Worm (Caenorhabditis elegans) whole organism, late embryonic: ENCODE measurements around the gene ekl-6.

Experiments used
- C08G9.2 ChIP-seq: sonication (generic microtip); optimal IDR thresholded peaks from 2 replicates; lab custom pipeline; 2016; ENCODE audit warnings: mild to moderate bottlenecking, missing genetic modification characterization, moderate library complexity, missing compliant biosample characterization
- F13H6.1 ChIP-seq: sonication (generic microtip); optimal IDR thresholded peaks from 2 replicates; lab custom pipeline; 2016; ENCODE audit warnings: missing genetic modification characterization, missing compliant biosample characterization
- K02D7.2 ChIP-seq: sonication (generic microtip); optimal IDR thresholded peaks from 2 replicates; lab custom pipeline; 2017; ENCODE audit warnings: mild to moderate bottlenecking, missing genetic modification characterization, missing compliant biosample characterization
- K09A11.1 ChIP-seq: sonication (generic microtip); optimal IDR thresholded peaks from 2 replicates; lab custom pipeline; 2017; ENCODE audit warnings: antibody characterized with exemption, mild to moderate bottlenecking, missing genetic modification characterization, missing compliant biosample characterization; ENCODE audit not compliant: insufficient read depth
- T23F11.4 ChIP-seq: fragments of 200-800 bp; sonication (Bioruptor generic); optimal IDR thresholded peaks from 2 replicates; lab custom pipeline; 2018; ENCODE audit warnings: mild to moderate bottlenecking, missing genetic modification characterization, missing compliant biosample characterization
- Y22D7AL.16 ChIP-seq: sonication (generic microtip); optimal IDR thresholded peaks from 2 replicates; lab custom pipeline; 2016; ENCODE audit warnings: missing genetic modification characterization, missing compliant biosample characterization
- ama-1 ChIP-seq: fragments of 150-350 bp; optimal IDR thresholded peaks from 2 replicates; lab custom pipeline; 2014
- ceh-14 ChIP-seq: sonication (generic microtip); optimal IDR thresholded peaks from 2 replicates; lab custom pipeline; 2016; ENCODE audit warnings: missing genotype, missing genetic modification characterization, missing compliant biosample characterization
- ceh-19 ChIP-seq: fragments of 200-800 bp; sonication (Bioruptor generic); optimal IDR thresholded peaks from 2 replicates; lab custom pipeline; 2018; ENCODE audit warnings: mild to moderate bottlenecking, missing genetic modification characterization, missing compliant biosample characterization
- ceh-2 ChIP-seq: sonication (generic microtip); optimal IDR thresholded peaks from 2 replicates; lab custom pipeline; 2016; ENCODE audit warnings: missing genotype, missing genetic modification characterization, missing compliant biosample characterization
- ceh-22 ChIP-seq: sonication (generic microtip); optimal IDR thresholded peaks from 2 replicates; lab custom pipeline; 2017; ENCODE audit warnings: missing biosample characterization, missing genetic modification characterization
- ceh-30 ChIP-seq: fragments of 150-350 bp; optimal IDR thresholded peaks from 2 replicates; lab custom pipeline; 2014; ENCODE audit warnings: missing biosample characterization, missing genetic modification characterization
- ceh-31 ChIP-seq: sonication (generic microtip); optimal IDR thresholded peaks from 2 replicates; lab custom pipeline; 2016; ENCODE audit warnings: missing genetic modification characterization, missing compliant biosample characterization
- ceh-34 ChIP-seq: sonication (generic microtip); optimal IDR thresholded peaks from 2 replicates; lab custom pipeline; 2016; ENCODE audit warnings: mild to moderate bottlenecking, missing genetic modification characterization, missing compliant biosample characterization
- ceh-48 ChIP-seq: sonication (generic microtip); optimal IDR thresholded peaks from 2 replicates; lab custom pipeline; 2016; ENCODE audit warnings: missing genetic modification characterization, inconsistent platforms, missing compliant biosample characterization
- ceh-9 ChIP-seq: sonication (generic microtip); optimal IDR thresholded peaks from 2 replicates; lab custom pipeline; 2016; ENCODE audit warnings: mild to moderate bottlenecking, missing genetic modification characterization, inconsistent platforms, missing compliant biosample characterization
- che-1 ChIP-seq: sonication (generic microtip); optimal IDR thresholded peaks from 2 replicates; lab custom pipeline; 2016; ENCODE audit warnings: mild to moderate bottlenecking, missing genetic modification characterization, missing compliant biosample characterization
- dmd-4 ChIP-seq: sonication (generic microtip); optimal IDR thresholded peaks from 2 replicates; lab custom pipeline; 2016; ENCODE audit warnings: borderline replicate concordance, missing genetic modification characterization, missing compliant biosample characterization
- ets-4 ChIP-seq: sonication (generic microtip); optimal IDR thresholded peaks from 2 replicates; lab custom pipeline; 2016; ENCODE audit warnings: missing genetic modification characterization, missing compliant biosample characterization
- eyg-1 ChIP-seq: sonication (generic microtip); optimal IDR thresholded peaks from 2 replicates; lab custom pipeline; 2016; ENCODE audit warnings: missing genotype, missing genetic modification characterization, missing compliant biosample characterization
- fax-1 ChIP-seq: sonication (generic microtip); optimal IDR thresholded peaks from 2 replicates; lab custom pipeline; 2016; ENCODE audit warnings: missing genotype, missing genetic modification characterization, missing compliant biosample characterization
- fkh-6 ChIP-seq: sonication (generic microtip); optimal IDR thresholded peaks from 2 replicates; lab custom pipeline; 2016; ENCODE audit warnings: missing genetic modification characterization, missing compliant biosample characterization
- gmeb-2 ChIP-seq: sonication (generic microtip); optimal IDR thresholded peaks from 2 replicates; lab custom pipeline; 2016; ENCODE audit warnings: missing genetic modification characterization, inconsistent platforms, missing compliant biosample characterization
- hlh-6 ChIP-seq: sonication (generic microtip); optimal IDR thresholded peaks from 2 replicates; lab custom pipeline; 2016; ENCODE audit warnings: missing genotype, missing genetic modification characterization, missing compliant biosample characterization
- madf-2 ChIP-seq: sonication (generic microtip); optimal IDR thresholded peaks from 2 replicates; lab custom pipeline; 2017; ENCODE audit warnings: missing genetic modification characterization, missing compliant biosample characterization
- mec-3 ChIP-seq: sonication (generic microtip); optimal IDR thresholded peaks from 2 replicates; lab custom pipeline; 2016; ENCODE audit warnings: borderline replicate concordance, missing genetic modification characterization, missing compliant biosample characterization
- nfya-1 ChIP-seq: sonication (generic microtip); optimal IDR thresholded peaks from 2 replicates; lab custom pipeline; 2017; ENCODE audit warnings: missing genetic modification characterization, mild to moderate bottlenecking, missing compliant biosample characterization, antibody characterized with exemption, moderate library complexity
- nhr-232 ChIP-seq: sonication (generic microtip); optimal IDR thresholded peaks from 2 replicates; lab custom pipeline; 2016; ENCODE audit warnings: missing genetic modification characterization, missing compliant biosample characterization
- npax-4 ChIP-seq: sonication (generic microtip); optimal IDR thresholded peaks from 2 replicates; lab custom pipeline; 2016; ENCODE audit warnings: missing genetic modification characterization, missing compliant biosample characterization
- pag-3 ChIP-seq: sonication (generic microtip); optimal IDR thresholded peaks from 2 replicates; lab custom pipeline; 2016; ENCODE audit warnings: missing compliant biosample characterization, missing genetic modification characterization, borderline replicate concordance
- pat-9 ChIP-seq: fragments of 200-800 bp; sonication (Bioruptor generic); optimal IDR thresholded peaks from 2 replicates; lab custom pipeline; 2018; ENCODE audit warnings: mild to moderate bottlenecking, missing genetic modification characterization, moderate library complexity, missing compliant biosample characterization
- pha-2 ChIP-seq: sonication (generic microtip); optimal IDR thresholded peaks from 2 replicates; lab custom pipeline; 2017; ENCODE audit warnings: mild to moderate bottlenecking, missing genetic modification characterization, missing compliant biosample characterization
- pha-4 ChIP-seq: fragments of 150-350 bp; optimal IDR thresholded peaks from 2 replicates; lab custom pipeline; 2018; ENCODE audit warnings: missing biosample characterization, missing genetic modification reagents, missing genetic modification characterization
- pqm-1 ChIP-seq: sonication (generic microtip); optimal IDR thresholded peaks from 2 replicates; lab custom pipeline; 2016; ENCODE audit warnings: missing genetic modification characterization, missing compliant biosample characterization
- pros-1 ChIP-seq: fragments of 150-350 bp; optimal IDR thresholded peaks from 2 replicates; lab custom pipeline; 2014; ENCODE audit warnings: missing biosample characterization, missing genetic modification reagents, missing genetic modification characterization
- ref-2 ChIP-seq: sonication (generic microtip); optimal IDR thresholded peaks from 2 replicates; lab custom pipeline; 2016; ENCODE audit warnings: missing genetic modification characterization, missing compliant biosample characterization
- rnt-1 ChIP-seq: sonication (generic microtip); optimal IDR thresholded peaks from 2 replicates; lab custom pipeline; 2016; ENCODE audit warnings: missing genetic modification characterization, missing compliant biosample characterization
- sdc-2 ChIP-seq: sonication (generic microtip); optimal IDR thresholded peaks from 2 replicates; lab custom pipeline; 2016; ENCODE audit warnings: missing genotype, missing genetic modification characterization, missing compliant biosample characterization
- sox-4 ChIP-seq: sonication (generic microtip); optimal IDR thresholded peaks from 2 replicates; lab custom pipeline; 2017; ENCODE audit warnings: mild to moderate bottlenecking, missing genetic modification characterization, inconsistent platforms, missing compliant biosample characterization
- syd-9 ChIP-seq: sonication (generic microtip); optimal IDR thresholded peaks from 2 replicates; lab custom pipeline; 2016; ENCODE audit warnings: mild to moderate bottlenecking, missing genetic modification characterization, moderate library complexity, missing compliant biosample characterization
- tbx-2 ChIP-seq: sonication (generic microtip); optimal IDR thresholded peaks from 2 replicates; lab custom pipeline; 2016; ENCODE audit warnings: missing genetic modification characterization, missing compliant biosample characterization
- tbx-7 ChIP-seq: sonication (generic microtip); optimal IDR thresholded peaks from 2 replicates; lab custom pipeline; 2016; ENCODE audit warnings: missing genotype, missing genetic modification characterization, missing compliant biosample characterization
- ttx-3 ChIP-seq: sonication (generic microtip); optimal IDR thresholded peaks from 2 replicates; lab custom pipeline; 2016; ENCODE audit warnings: missing genetic modification reagents, missing genetic modification characterization, missing compliant biosample characterization
- unc-3 ChIP-seq, 2 experiments: fragments of 200-800 bp in 1 of 2; sonication (Bioruptor generic) in 1 of 2; sonication (generic microtip) in 1 of 2; conservative IDR thresholded peaks in 1 of 2; optimal IDR thresholded peaks in 1 of 2; 2 replicates each; pipeline versions ENCODE4 v1.3.6 to Lab custom; 2016 to 2022; ENCODE audit warnings: missing compliant biosample characterization in 2 of 2, missing genetic modification characterization in 2 of 2, missing genetic modification reagents in 1 of 2
- unc-55 ChIP-seq: sonication (generic microtip); optimal IDR thresholded peaks from 2 replicates; lab custom pipeline; 2017; ENCODE audit warnings: missing biosample characterization, missing genetic modification reagents, missing genetic modification characterization
- unc-86 ChIP-seq: sonication (generic microtip); optimal IDR thresholded peaks from 2 replicates; lab custom pipeline; 2016; ENCODE audit warnings: missing genetic modification characterization, missing compliant biosample characterization
- ztf-16 ChIP-seq: sonication (generic microtip); optimal IDR thresholded peaks from 2 replicates; lab custom pipeline; 2017; ENCODE audit warnings: missing genetic modification characterization, missing compliant biosample characterization

ekl-6 gene

ce11 chrIII:10093093-10093492, 28.9 kb downstream of the ekl-6 start:
- TF ChIP-seq C08G9.2 (tag; lab: Kevin White, UChicago) = no peak
- TF ChIP-seq eyg-1 (tag; lab: Kevin White, UChicago) = no peak
- no peak for TF ChIP-seq K02D7.2 (tag; lab: Kevin White, UChicago)
- no peak for TF ChIP-seq pha-4 (tag; lab: Kevin White, UChicago)
- no peak for TF ChIP-seq fkh-6 (tag; lab: Kevin White, UChicago)
- TF ChIP-seq Y22D7AL.16 (tag; lab: Kevin White, UChicago) = no peak

- TF ChIP-seq ets-4 (tag; lab: Kevin White, UChicago) = peak; percentile 20
- TF ChIP-seq F13H6.1 (tag; lab: Kevin White, UChicago) = peak; percentile 57
- TF ChIP-seq rnt-1 (tag; lab: Kevin White, UChicago) = peak; percentile 58
- no peak for TF ChIP-seq gmeb-2
- TF ChIP-seq ama-1 (lab: Kevin White, UChicago) = no peak
- peak; percentile 26 for TF ChIP-seq pros-1 (tag; lab: Kevin White, UChicago)
- TF ChIP-seq ceh-31 (tag; lab: Kevin White, UChicago) = peak; percentile 66
- peak; percentile 41 for TF ChIP-seq ceh-22 (tag; lab: Kevin White, UChicago)
- TF ChIP-seq C08G9.2 (tag; lab: Kevin White, UChicago) = peak; percentile 54
- TF ChIP-seq che-1 = no peak
- TF ChIP-seq mec-3 (tag; lab: Kevin White, UChicago) = peak; percentile 2
- TF ChIP-seq pha-2 (tag; lab: Kevin White, UChicago) = peak; percentile 59
- peak; percentile 72 for TF ChIP-seq hlh-6
- TF ChIP-seq tbx-7 (tag; lab: Kevin White, UChicago) = no peak
- peak; percentile 46 for TF ChIP-seq eyg-1 (tag; lab: Kevin White, UChicago)
- no peak for TF ChIP-seq K09A11.1
- peak; percentile 25 for TF ChIP-seq madf-2
- TF ChIP-seq pag-3 (tag; lab: Kevin White, UChicago) = no peak
- TF ChIP-seq sdc-2 (tag; lab: Kevin White, UChicago) = peak; percentile 40
- peak; percentile 57 for TF ChIP-seq ceh-34
- no peak for TF ChIP-seq ceh-19 (GFP tag; lab: Kevin White, UChicago)
- no peak for TF ChIP-seq ttx-3
- peak; percentile 15 for TF ChIP-seq nhr-232 (tag; lab: Kevin White, UChicago)
- peak; percentile 53 for TF ChIP-seq T23F11.4 (GFP tag; lab: Kevin White, UChicago)
- peak; percentile 17 for TF ChIP-seq fkh-6 (tag; lab: Kevin White, UChicago)
- peak; percentile 11 for TF ChIP-seq sox-4 (tag; lab: Kevin White, UChicago)
- TF ChIP-seq ceh-9 = no peak
- TF ChIP-seq syd-9 = peak; percentile 35
- peak; percentile 2 for TF ChIP-seq ceh-2 (tag; lab: Kevin White, UChicago)
- peak; percentile 73 for TF ChIP-seq ref-2 (tag; lab: Kevin White, UChicago)
- TF ChIP-seq tbx-2 (tag; lab: Kevin White, UChicago) = peak; percentile 60
- TF ChIP-seq nfya-1 (tag; lab: Kevin White, UChicago) = peak; percentile 77
- peak; percentile 15 for TF ChIP-seq ceh-48
- no peak for TF ChIP-seq K02D7.2 (tag; lab: Kevin White, UChicago)
Measured at ce11 chrIII:10094538-10094937, 30.3 kb downstream of the ekl-6 start.

- TF ChIP-seq ceh-34 = no peak
- no peak for TF ChIP-seq unc-55 (GFP tag; lab: Kevin White, UChicago)
- TF ChIP-seq ceh-22 (tag; lab: Kevin White, UChicago) = no peak
- TF ChIP-seq ref-2 (tag; lab: Kevin White, UChicago) = no peak
- TF ChIP-seq ztf-16 (tag; lab: Kevin White, UChicago) = no peak
- no peak for TF ChIP-seq ceh-31 (tag; lab: Kevin White, UChicago)
- TF ChIP-seq dmd-4 = no peak
- no peak for TF ChIP-seq ceh-30
- no peak for TF ChIP-seq ama-1 (lab: Kevin White, UChicago)
- no peak for TF ChIP-seq npax-4 (tag; lab: Kevin White, UChicago)
- no peak for TF ChIP-seq fkh-6 (tag; lab: Kevin White, UChicago)
- no peak for TF ChIP-seq unc-86 (tag; lab: Kevin White, UChicago)
- no peak for TF ChIP-seq unc-3 (GFP tag; conservative IDR thresholded peaks at IDR 0.05; lab: Robert Waterston, UW)
- no peak for TF ChIP-seq unc-3 (tag; optimal IDR thresholded peaks at IDR 0.05; lab: Kevin White, UChicago)
- no peak for TF ChIP-seq pqm-1 (tag; lab: Kevin White, UChicago)
- no peak for TF ChIP-seq pat-9 (tag; lab: Kevin White, UChicago)
- no peak for TF ChIP-seq fax-1 (tag; lab: Kevin White, UChicago)
- no peak for TF ChIP-seq ceh-9
- no peak for TF ChIP-seq tbx-2 (tag; lab: Kevin White, UChicago)
- no peak for TF ChIP-seq ceh-14 (tag; lab: Kevin White, UChicago)
Measured at ce11 chrIII:10095377-10095776, 31.2 kb downstream of the ekl-6 start.
